Worm (Caenorhabditis elegans) whole organism, early embryonic: ENCODE results near the gene del-6.

ENCODE experiments used
- B0310.2 ChIP-seq: sonication (generic microtip); optimal IDR thresholded peaks from 2 replicates; lab custom pipeline; 2016; ENCODE audit warnings: mild to moderate bottlenecking, missing genetic modification characterization, missing compliant biosample characterization
- F13C5.2 ChIP-seq: sonication (generic microtip); optimal IDR thresholded peaks from 2 replicates; lab custom pipeline; 2017; ENCODE audit warnings: mild to moderate bottlenecking, missing genetic modification characterization, inconsistent platforms, missing compliant biosample characterization
- aly-1 ChIP-seq: sonication (generic microtip); optimal IDR thresholded peaks from 2 replicates; lab custom pipeline; 2016; ENCODE audit warnings: missing genetic modification characterization, missing compliant biosample characterization
- ama-1 ChIP-seq: fragments of 150-350 bp; optimal IDR thresholded peaks from 2 replicates; lab custom pipeline; 2014
- ceh-13 ChIP-seq: fragments of 200-800 bp; sonication (Bioruptor generic); optimal IDR thresholded peaks from 2 replicates; lab custom pipeline; 2018; ENCODE audit warnings: mild to moderate bottlenecking, missing genetic modification characterization, missing compliant biosample characterization
- ceh-36 ChIP-seq: sonication (generic microtip); optimal IDR thresholded peaks from 2 replicates; lab custom pipeline; 2016; ENCODE audit warnings: missing genetic modification characterization, inconsistent platforms, missing compliant biosample characterization
- ets-7 ChIP-seq: sonication (generic microtip); optimal IDR thresholded peaks from 2 replicates; lab custom pipeline; 2016; ENCODE audit warnings: missing genotype, missing genetic modification characterization, missing compliant biosample characterization
- flt-1 ChIP-seq: fragments of 200-800 bp; sonication (Bioruptor generic); IDR thresholded peaks from 2 replicates; pipeline ENCODE4 v1.3.6; 2022; ENCODE audit warnings: missing genetic modification characterization, missing compliant biosample characterization
- hmbx-1 ChIP-seq: sonication (generic microtip); optimal IDR thresholded peaks from 2 replicates; lab custom pipeline; 2016; ENCODE audit warnings: mild to moderate bottlenecking, missing genetic modification characterization, missing compliant biosample characterization
- hmg-4 ChIP-seq: fragments of 200-800 bp; sonication (Bioruptor generic); optimal IDR thresholded peaks from 2 replicates; lab custom pipeline; 2018; ENCODE audit warnings: mild to moderate bottlenecking, missing genetic modification characterization, missing compliant biosample characterization
- hnd-1 ChIP-seq: sonication (generic microtip); optimal IDR thresholded peaks from 2 replicates; lab custom pipeline; 2016; ENCODE audit warnings: missing genetic modification characterization, missing compliant biosample characterization
- pes-1 ChIP-seq: fragments of 200-800 bp; sonication (Bioruptor generic); IDR thresholded peaks from 2 replicates; pipeline ENCODE4 v1.3.6; 2022; ENCODE audit warnings: missing genetic modification reagents, missing genetic modification characterization, missing compliant biosample characterization
- scrt-1 ChIP-seq: fragments of 200-800 bp; sonication (Bioruptor generic); IDR thresholded peaks from 2 replicates; pipeline ENCODE4 v1.3.6; 2022; ENCODE audit warnings: missing genetic modification characterization, missing compliant biosample characterization
- sea-1 ChIP-seq: fragments of 200-800 bp; sonication (Bioruptor generic); conservative IDR thresholded peaks from 2 replicates; pipeline ENCODE4 v1.3.6; 2022; ENCODE audit warnings: missing genetic modification characterization, missing compliant biosample characterization
- tbx-11 ChIP-seq: fragments of 200-800 bp; sonication (Bioruptor generic); IDR thresholded peaks from 2 replicates; pipeline ENCODE4 v1.3.6; 2022; ENCODE audit warnings: missing genetic modification characterization, missing compliant biosample characterization
- tbx-37 ChIP-seq: fragments of 200-800 bp; sonication (Bioruptor generic); conservative IDR thresholded peaks from 2 replicates; pipeline ENCODE4 v1.3.6; 2022; ENCODE audit warnings: missing genetic modification reagents, missing genetic modification characterization, missing compliant biosample characterization
- tra-4 ChIP-seq: sonication (generic microtip); optimal IDR thresholded peaks from 2 replicates; lab custom pipeline; 2017; ENCODE audit warnings: missing genetic modification characterization, missing compliant biosample characterization

The del-6 gene

ce11 chrV:10572614-10573013 lies at the start of gene del-6:
TSS of gene del-6 (plus strand) at chrV:10572914.
- TF ChIP-seq sea-1 (GFP tag; lab: Robert Waterston, UW) (no peak), ets-7 (no peak), hnd-1 (tag; lab: Kevin White, UChicago) (no peak), tra-4 (tag; lab: Kevin White, UChicago) (no peak), ama-1 (lab: Kevin White, UChicago) (no peak), hmg-4 (no peak), F13C5.2 (tag; lab: Kevin White, UChicago) (no peak), ceh-13 (GFP tag; lab: Kevin White, UChicago) (no peak), ceh-36 (tag; lab: Kevin White, UChicago) (no peak), aly-1 (tag; lab: Kevin White, UChicago) (no peak), flt-1 (no peak), pes-1 (GFP tag; lab: Robert Waterston, UW) (no peak), scrt-1 (GFP tag; lab: Robert Waterston, UW) (no peak), tbx-11 (GFP tag; lab: Robert Waterston, UW) (no peak)

- TF ChIP-seq hmbx-1: no peak
- peak; percentile 72 for TF ChIP-seq tbx-37
Measured at ce11 chrV:10525902-10526301, 46.8 kb upstream of the del-6 start, which contains the start of the genes C35A5.8 and hda-11. TSS of gene C35A5.8 (minus strand) at chrV:10525908. TSS of gene hda-11 (plus strand) at chrV:10526184.

- no peak for TF ChIP-seq B0310.2
- no peak for TF ChIP-seq ceh-36 (tag; lab: Kevin White, UChicago)
- no peak for TF ChIP-seq aly-1 (tag; lab: Kevin White, UChicago)
- no peak for TF ChIP-seq sea-1 (GFP tag; lab: Robert Waterston, UW)
- TF ChIP-seq tra-4 (tag; lab: Kevin White, UChicago): no peak
- no peak for TF ChIP-seq hnd-1 (tag; lab: Kevin White, UChicago)
- no peak for TF ChIP-seq tbx-37
- no peak for TF ChIP-seq ets-7
- TF ChIP-seq tbx-11 (GFP tag; lab: Robert Waterston, UW): no peak
- no peak for TF ChIP-seq ama-1 (lab: Kevin White, UChicago)
- TF ChIP-seq ceh-13 (GFP tag; lab: Kevin White, UChicago): no peak
- TF ChIP-seq scrt-1 (GFP tag; lab: Robert Waterston, UW): no peak
Measured at ce11 chrV:10528500-10528899, 44.2 kb upstream of the del-6 start, which contains the start of gene F25D1.3. TSS of gene F25D1.3 (plus strand) at chrV:10528724.

- TF ChIP-seq tra-4 (tag; lab: Kevin White, UChicago) (no peak), pes-1 (GFP tag; lab: Robert Waterston, UW) (no peak), tbx-37 (no peak), scrt-1 (GFP tag; lab: Robert Waterston, UW) (no peak), ama-1 (lab: Kevin White, UChicago) (no peak), flt-1 (no peak), ceh-13 (GFP tag; lab: Kevin White, UChicago) (no peak), hmbx-1 (no peak), ceh-36 (tag; lab: Kevin White, UChicago) (no peak), B0310.2 (no peak), aly-1 (tag; lab: Kevin White, UChicago) (no peak), F13C5.2 (tag; lab: Kevin White, UChicago) (no peak), ets-7 (no peak), sea-1 (GFP tag; lab: Robert Waterston, UW) (no peak), hmg-4 (no peak), hnd-1 (tag; lab: Kevin White, UChicago) (no peak), tbx-11 (GFP tag; lab: Robert Waterston, UW) (no peak)
Measured at ce11 chrV:10529600-10529999, 43.1 kb upstream of the del-6 start.

- no peak for TF ChIP-seq tbx-37
- no peak for TF ChIP-seq tra-4 (tag; lab: Kevin White, UChicago)
- no peak for TF ChIP-seq scrt-1 (GFP tag; lab: Robert Waterston, UW)
- no peak for TF ChIP-seq hmg-4
- no peak for TF ChIP-seq pes-1 (GFP tag; lab: Robert Waterston, UW)
- no peak for TF ChIP-seq F13C5.2 (tag; lab: Kevin White, UChicago)
- TF ChIP-seq sea-1 (GFP tag; lab: Robert Waterston, UW): no peak
Measured at ce11 chrV:10532725-10533124, 40.0 kb upstream of the del-6 start, which contains the start of gene txt-10. TSS of gene txt-10 (minus strand) at chrV:10532825.

ce11 chrV:10535325-10535724 lies 37.4 kb upstream of the del-6 start:
- TF ChIP-seq hnd-1 (tag; lab: Kevin White, UChicago): no peak
- no peak for TF ChIP-seq sea-1 (GFP tag; lab: Robert Waterston, UW)

ce11 chrV:10536095-10536691 lies 36.5 kb upstream of the del-6 start, which contains the start of gene ppm-1.A:
TSS of gene ppm-1.A (minus strand) at chrV:10536388.
- TF ChIP-seq hmg-4: no peak
- TF ChIP-seq ets-7: no peak
- TF ChIP-seq tra-4 (tag; lab: Kevin White, UChicago): no peak
- TF ChIP-seq sea-1 (GFP tag; lab: Robert Waterston, UW): no peak
- TF ChIP-seq ceh-13 (GFP tag; lab: Kevin White, UChicago): no peak
- no peak for TF ChIP-seq ceh-36 (tag; lab: Kevin White, UChicago)
- no peak for TF ChIP-seq tbx-37
- no peak for TF ChIP-seq ama-1 (lab: Kevin White, UChicago)
- no peak for TF ChIP-seq flt-1
- TF ChIP-seq tbx-11 (GFP tag; lab: Robert Waterston, UW): no peak
- TF ChIP-seq F13C5.2 (tag; lab: Kevin White, UChicago): no peak
- no peak for TF ChIP-seq hnd-1 (tag; lab: Kevin White, UChicago)
- no peak for TF ChIP-seq scrt-1 (GFP tag; lab: Robert Waterston, UW)
- no peak for TF ChIP-seq pes-1 (GFP tag; lab: Robert Waterston, UW)
- TF ChIP-seq B0310.2: no peak
- TF ChIP-seq aly-1 (tag; lab: Kevin White, UChicago): no peak
- TF ChIP-seq hmbx-1: no peak
